Fruit fly (Drosophila melanogaster) Kc167 (cell line): ENCODE results near the gene CG43147.

Source experiments
- Myc ChIP-seq: fragments of >200 bp; optimal IDR thresholded peaks from 2 replicates; lab custom pipeline; 2017; ENCODE audit warnings: missing external identifiers
- Sin3A ChIP-seq: fragments of >200 bp; optimal IDR thresholded peaks from 2 replicates; lab custom pipeline; 2018; ENCODE audit warnings: missing external identifiers
- h ChIP-seq: fragments of >200 bp; optimal IDR thresholded peaks from 3 replicates; lab custom pipeline; 2018; ENCODE audit warnings: missing external identifiers
- insv ChIP-seq: fragments of >200 bp; optimal IDR thresholded peaks from 3 replicates; lab custom pipeline; 2018; ENCODE audit warnings: missing external identifiers
- psq ChIP-seq: fragments of >200 bp; optimal IDR thresholded peaks from 2 replicates; lab custom pipeline; 2017; ENCODE audit warnings: missing external identifiers
- ttk ChIP-seq: sonication (Bioruptor generic); optimal IDR thresholded peaks from 2 replicates; lab custom pipeline; 2017; ENCODE audit warnings: missing external identifiers

dm6 chr3L:13301787-13302186, 1.8 kb upstream of the CG43147 start:
- TF ChIP-seq h: no peak
- no peak for TF ChIP-seq Sin3A (lab: Kevin White, UChicago)
- no peak for TF ChIP-seq insv
- TF ChIP-seq Myc: no peak
- TF ChIP-seq psq (lab: Kevin White, UChicago): no peak
- TF ChIP-seq ttk (lab: Kevin White, UChicago): no peak
